Fruit fly (Drosophila melanogaster) whole organism, embryonic: ENCODE data around the gene CG42728.
A peak's percentile ranks its signal among the peaks of the same experiment; 100 is the strongest.

Experiments
- Ada2b ChIP-seq: fragments of 200-800 bp; sonication (Bioruptor generic); IDR thresholded peaks from 2 replicates; pipeline ENCODE4 v1.3.6; 2022; ENCODE audit warnings: missing biosample characterization, missing genetic modification characterization
- Atf6 ChIP-seq: fragments of 200-800 bp; sonication (Bioruptor generic); IDR thresholded peaks from 2 replicates; pipeline ENCODE4 v1.3.6; 2022; ENCODE audit warnings: missing biosample characterization, missing genetic modification characterization
- Bgb ChIP-seq: fragments of 200-800 bp; sonication (Bioruptor generic); IDR thresholded peaks from 2 replicates; pipeline ENCODE4 v1.3.6; 2022; ENCODE audit warnings: missing biosample characterization, missing genetic modification characterization; ENCODE audit not compliant: partially characterized antibody
- CG1024 ChIP-seq: fragments of 200-800 bp; sonication (Bioruptor generic); IDR thresholded peaks from 2 replicates; pipeline ENCODE4 v1.3.6; 2022; ENCODE audit warnings: missing biosample characterization, missing genetic modification characterization
- CG10431 ChIP-seq: fragments of 200-800 bp; sonication (Bioruptor generic); optimal IDR thresholded peaks from 3 replicates; lab custom pipeline; 2018; ENCODE audit warnings: missing biosample characterization, mild to moderate bottlenecking, missing genetic modification characterization
- CG10543 ChIP-seq: fragments of 200-800 bp; sonication (Bioruptor generic); optimal IDR thresholded peaks from 3 replicates; lab custom pipeline; 2017; ENCODE audit warnings: missing biosample characterization, mild to moderate bottlenecking, missing genetic modification characterization, moderate library complexity
- CG11723 ChIP-seq: fragments of 200-800 bp; sonication (Bioruptor generic); optimal IDR thresholded peaks from 2 replicates; lab custom pipeline; 2017; ENCODE audit warnings: missing biosample characterization, mild to moderate bottlenecking, missing genetic modification characterization
- CG13123 ChIP-seq: fragments of 200-800 bp; sonication (Bioruptor generic); optimal IDR thresholded peaks from 2 replicates; lab custom pipeline; 2016; ENCODE audit warnings: missing biosample characterization, missing genetic modification characterization
- CG13296 ChIP-seq: fragments of 200-800 bp; sonication (Bioruptor generic); optimal IDR thresholded peaks from 3 replicates; lab custom pipeline; 2018; ENCODE audit warnings: missing biosample characterization, mild to moderate bottlenecking, missing genetic modification characterization
- CG13624 ChIP-seq: fragments of 200-800 bp; sonication (Bioruptor generic); optimal IDR thresholded peaks from 2 replicates; lab custom pipeline; 2016; ENCODE audit warnings: missing biosample characterization, missing genetic modification characterization
- CG1792 ChIP-seq: fragments of 200-800 bp; sonication (Bioruptor generic); optimal IDR thresholded peaks from 2 replicates; lab custom pipeline; 2016; ENCODE audit warnings: missing biosample characterization, missing genetic modification characterization
- CG30403 ChIP-seq: fragments of 200-800 bp; sonication (Bioruptor generic); optimal IDR thresholded peaks from 3 replicates; lab custom pipeline; 2016; ENCODE audit warnings: missing biosample characterization, missing genetic modification characterization
- CG31224 ChIP-seq: fragments of 200-800 bp; sonication (Bioruptor generic); IDR thresholded peaks from 2 replicates; pipeline ENCODE4 v1.3.6; 2022; ENCODE audit warnings: missing biosample characterization, missing genetic modification characterization
- CG32767 ChIP-seq: fragments of 200-800 bp; sonication (Bioruptor generic); IDR thresholded peaks from 2 replicates; pipeline ENCODE4 v1.3.6; 2022; ENCODE audit warnings: missing biosample characterization, missing genetic modification characterization
- CG3281 ChIP-seq: fragments of 200-800 bp; sonication (Bioruptor generic); optimal IDR thresholded peaks from 3 replicates; lab custom pipeline; 2017; ENCODE audit warnings: missing biosample characterization, mild to moderate bottlenecking, missing genetic modification characterization
- CG3726 ChIP-seq: fragments of 200-800 bp; sonication (Bioruptor generic); IDR thresholded peaks from 3 replicates; pipeline ENCODE4, ENCODE4 v1.3.6; 2022; ENCODE audit warnings: missing biosample characterization, missing genetic modification characterization
- CG4707 ChIP-seq: fragments of 200-800 bp; sonication (Bioruptor generic); optimal IDR thresholded peaks from 2 replicates; lab custom pipeline; 2018; ENCODE audit warnings: missing biosample characterization, mild to moderate bottlenecking, missing genetic modification characterization, moderate library complexity
- CG7357 ChIP-seq: fragments of 200-800 bp; sonication (Bioruptor generic); IDR thresholded peaks from 3 replicates; pipeline ENCODE4 v1.3.6; 2022; ENCODE audit warnings: missing biosample characterization, missing genetic modification characterization
- CG9727 ChIP-seq: fragments of 200-800 bp; sonication (Bioruptor generic); optimal IDR thresholded peaks from 3 replicates; lab custom pipeline; 2017; ENCODE audit warnings: missing biosample characterization, mild to moderate bottlenecking, missing genetic modification characterization
- CHES-1-like ChIP-seq: fragments of 200-800 bp; sonication (Bioruptor generic); optimal IDR thresholded peaks from 2 replicates; lab custom pipeline; 2016; ENCODE audit warnings: missing biosample characterization, missing genetic modification characterization
- Camta ChIP-seq: fragments of 200-800 bp; sonication (Bioruptor generic); optimal IDR thresholded peaks from 2 replicates; lab custom pipeline; 2016; ENCODE audit warnings: missing biosample characterization, missing genetic modification characterization
- Dip3 ChIP-seq: fragments of 200-800 bp; sonication (Bioruptor generic); optimal IDR thresholded peaks from 3 replicates; lab custom pipeline; 2016; ENCODE audit warnings: missing biosample characterization, missing genetic modification characterization
- Ets65A ChIP-seq: fragments of 200-800 bp; sonication (Bioruptor generic); peaks from one replicate; lab custom pipeline; 2016; ENCODE audit warnings: missing biosample characterization, missing genetic modification characterization
- HLH4C ChIP-seq: fragments of 200-800 bp; sonication (Bioruptor generic); IDR thresholded peaks from 3 replicates; pipeline ENCODE4 v1.3.6; 2022; ENCODE audit warnings: missing biosample characterization, missing genetic modification characterization; ENCODE audit not compliant: partially characterized antibody
- Hr3 ChIP-seq: fragments of 200-800 bp; sonication (Bioruptor generic); optimal IDR thresholded peaks from 3 replicates; lab custom pipeline; 2016; ENCODE audit warnings: missing biosample characterization, missing genetic modification characterization
- Jarid2 ChIP-seq: fragments of 200-800 bp; sonication (Bioruptor generic); optimal IDR thresholded peaks from 3 replicates; lab custom pipeline; 2017; ENCODE audit warnings: mild to moderate bottlenecking, missing biosample characterization, missing genetic modification reagents, missing genetic modification characterization
- Oli ChIP-seq: fragments of 200-800 bp; sonication (Bioruptor generic); optimal IDR thresholded peaks from 2 replicates; lab custom pipeline; 2018; ENCODE audit warnings: missing biosample characterization, mild to moderate bottlenecking, missing genetic modification characterization, moderate library complexity
- Poxn ChIP-seq: fragments of 200-800 bp; sonication (Bioruptor generic); IDR thresholded peaks from 2 replicates; pipeline ENCODE4 v1.3.6; 2022; ENCODE audit warnings: missing biosample characterization, missing genetic modification characterization
- Six4 ChIP-seq: fragments of 200-800 bp; sonication (Bioruptor generic); optimal IDR thresholded peaks from 2 replicates; lab custom pipeline; 2016; ENCODE audit warnings: missing biosample characterization, missing genetic modification characterization
- Ssrp ChIP-seq: fragments of 200-800 bp; sonication (Bioruptor generic); optimal IDR thresholded peaks from 2 replicates; lab custom pipeline; 2018; ENCODE audit warnings: missing biosample characterization, mild to moderate bottlenecking, missing genetic modification characterization, moderate library complexity
- Taf1 ChIP-seq: fragments of 200-800 bp; sonication (Bioruptor generic); IDR thresholded peaks from 2 replicates; pipeline ENCODE4 v1.3.6; 2022; ENCODE audit warnings: missing biosample characterization, missing genetic modification characterization
- Tbp ChIP-seq: fragments of >200 bp; optimal IDR thresholded peaks from 2 replicates; lab custom pipeline; 2018; ENCODE audit warnings: missing biosample characterization, missing genetic modification characterization
- amos ChIP-seq: fragments of 200-800 bp; sonication (Bioruptor generic); IDR thresholded peaks from 2 replicates; pipeline ENCODE4 v1.3.6; 2022; ENCODE audit warnings: missing biosample characterization, missing genetic modification characterization; ENCODE audit not compliant: partially characterized antibody
- cg ChIP-seq: fragments of 200-800 bp; sonication (Bioruptor generic); optimal IDR thresholded peaks from 3 replicates; lab custom pipeline; 2019; ENCODE audit warnings: missing biosample characterization, mild to moderate bottlenecking, missing genetic modification characterization, moderate library complexity
- disco-r ChIP-seq: fragments of 200-800 bp; sonication (Bioruptor generic); optimal IDR thresholded peaks from 2 replicates; lab custom pipeline; 2016; ENCODE audit warnings: missing biosample characterization, missing genetic modification characterization
- gro ChIP-seq: fragments of 200-800 bp; sonication (Bioruptor generic); optimal IDR thresholded peaks from 2 replicates; lab custom pipeline; 2016; ENCODE audit warnings: missing biosample characterization, missing genetic modification characterization
- h ChIP-seq: fragments of >200 bp; optimal IDR thresholded peaks from 2 replicates; lab custom pipeline; 2017
- ind ChIP-seq: fragments of 200-800 bp; sonication (Bioruptor generic); optimal IDR thresholded peaks from 3 replicates; lab custom pipeline; 2016; ENCODE audit warnings: missing biosample characterization, missing genetic modification characterization
- kni ChIP-seq: fragments of 200-800 bp; sonication (Bioruptor generic); optimal IDR thresholded peaks from 3 replicates; lab custom pipeline; 2017; ENCODE audit warnings: mild to moderate bottlenecking, missing biosample characterization, missing genetic modification reagents, missing genetic modification characterization
- prd ChIP-seq, 3 experiments: fragments of >200 bp in 2 of 3; fragments of 200-800 bp in 1 of 3; sonication (Bioruptor generic) in 1 of 3; optimal IDR thresholded peaks in 2 of 3; IDR thresholded peaks in 1 of 3; 2 replicates in 2 of 3; 3 replicates in 1 of 3; pipeline versions ENCODE4 v1.3.6 to Lab custom; 2017 to 2022; ENCODE audit warnings: missing biosample characterization in 1 of 3, missing genetic modification characterization in 1 of 3
- slbo ChIP-seq: fragments of 200-800 bp; sonication (Bioruptor generic); IDR thresholded peaks from 2 replicates; pipeline ENCODE4 v1.3.6; 2022; ENCODE audit warnings: missing biosample characterization, missing genetic modification characterization
- slou ChIP-seq: fragments of 200-800 bp; sonication (Bioruptor generic); optimal IDR thresholded peaks from 3 replicates; lab custom pipeline; 2016; ENCODE audit warnings: missing biosample characterization, missing genetic modification characterization
- sr ChIP-seq: fragments of 200-800 bp; sonication (Bioruptor generic); IDR thresholded peaks from 3 replicates; pipeline ENCODE4 v1.3.6; 2022; ENCODE audit warnings: missing biosample characterization, missing genetic modification characterization
- tll ChIP-seq, 2 experiments: fragments of 200-800 bp in 1 of 2; fragments of >200 bp in 1 of 2; sonication (Bioruptor generic) in 1 of 2; optimal IDR thresholded peaks; 2 replicates each; lab custom pipeline; 2017 to 2019; ENCODE audit warnings: missing biosample characterization in 2 of 2, missing genetic modification characterization in 2 of 2, mild to moderate bottlenecking in 1 of 2, moderate library complexity in 1 of 2
- tna ChIP-seq: fragments of 200-800 bp; sonication (Bioruptor generic); IDR thresholded peaks from 2 replicates; pipeline ENCODE4 v1.3.6; 2022; ENCODE audit warnings: missing biosample characterization, missing genetic modification characterization; ENCODE audit not compliant: partially characterized antibody
- toy ChIP-seq: fragments of 200-800 bp; sonication (Bioruptor generic); IDR thresholded peaks from 2 replicates; pipeline ENCODE4 v1.3.6; 2022; ENCODE audit warnings: missing biosample characterization, missing genetic modification characterization
- wdn ChIP-seq: fragments of 200-800 bp; sonication (Bioruptor generic); IDR thresholded peaks from 2 replicates; pipeline ENCODE4 v1.3.6; 2022; ENCODE audit warnings: missing biosample characterization, missing genetic modification characterization
- yki ChIP-seq: fragments of >200 bp; optimal IDR thresholded peaks from 3 replicates; lab custom pipeline; 2018
- zfh2 ChIP-seq: fragments of 200-800 bp; sonication (Bioruptor generic); optimal IDR thresholded peaks from 2 replicates; lab custom pipeline; 2016; ENCODE audit warnings: missing biosample characterization, missing genetic modification characterization

Gene CG42728

dm6 chr3L:15534274-15535227, 6.6 kb upstream of the CG42728 start (continued):
- TF ChIP-seq tll (GFP tag; optimal IDR thresholded peaks at IDR 0.05; lab: Kevin White, UChicago) (no peak), CG31224 (GFP tag; lab: Robert Waterston, UW) (no peak), Ssrp (tag; lab: Kevin White, UChicago) (peak; percentile 65), HLH4C (GFP tag; lab: Robert Waterston, UW) (no peak), gro (GFP tag; lab: Kevin White, UChicago) (peak; percentile 48), amos (no peak), kni (GFP tag; lab: Kevin White, UChicago) (peak; percentile 99), tna (GFP tag; lab: Robert Waterston, UW) (no peak), ind (peak; percentile 68), Atf6 (GFP tag; lab: Robert Waterston, UW) (peak; percentile 15; the same call in 1 of the 2 replicates), Hr3 (GFP tag; lab: Kevin White, UChicago) (peak; percentile 65), CG13123 (GFP tag; lab: Kevin White, UChicago) (no peak), CG13624 (peak; percentile 59), CG1024 (GFP tag; lab: Robert Waterston, UW) (no peak), slou (GFP tag; lab: Kevin White, UChicago) (peak; percentile 28), CG32767 (GFP tag; lab: Robert Waterston, UW) (no peak), CG1792 (GFP tag; lab: Kevin White, UChicago) (peak; percentile 13), CG30403 (peak; percentile 87), Tbp (GFP tag; lab: Kevin White, UChicago) (no peak), cg (no peak), CG10431 (peak; percentile 15), CG13296 (GFP tag; lab: Kevin White, UChicago) (no peak), Poxn (GFP tag; lab: Robert Waterston, UW) (no peak), prd (optimal IDR thresholded peaks at IDR 0.05; lab: Kevin White, UChicago) (no peak), prd (GFP tag; IDR thresholded peaks at IDR 0.05; lab: Robert Waterston, UW) (peak; percentile 58), Ets65A (GFP tag; lab: Kevin White, UChicago) (peak; percentile 93), CG11723 (peak; percentile 61), Taf1 (GFP tag; lab: Robert Waterston, UW) (0 out of 2 replicates have a peak, but pooled peaks have one; percentile 28), CG3726 (no peak), wdn (no peak), toy (no peak), h (lab: Kevin White, UChicago) (no peak), slbo (GFP tag; lab: Robert Waterston, UW) (peak; percentile 56), disco-r (no peak), Camta (GFP tag; lab: Kevin White, UChicago) (peak; percentile 51), Ada2b (peak; percentile 7; the same call in 1 of the 2 replicates), Dip3 (GFP tag; lab: Kevin White, UChicago) (peak; percentile 56), Six4 (peak; percentile 15), CG3281 (GFP tag; lab: Kevin White, UChicago) (peak; percentile 56), sr (no peak), CG7357 (GFP tag; lab: Robert Waterston, UW) (no peak), CHES-1-like (GFP tag; lab: Kevin White, UChicago) (peak; percentile 37), CG4707 (GFP tag; lab: Kevin White, UChicago) (no peak), Jarid2 (GFP tag; lab: Kevin White, UChicago) (no peak), CG9727 (GFP tag; lab: Kevin White, UChicago) (peak; percentile 80), CG10543 (GFP tag; lab: Kevin White, UChicago) (no peak), Oli (tag; lab: Kevin White, UChicago) (peak; percentile 82), Bgb (GFP tag; lab: Robert Waterston, UW) (no peak), yki (peak; percentile 14), zfh2 (GFP tag; lab: Kevin White, UChicago) (peak; percentile 59)
